Worm (Caenorhabditis elegans): ENCODE results near the gene ZK287.7.

Gene ZK287.7

ce11 chrV:9738077-9738705 lies 45.3 kb downstream of the ZK287.7 start:
- TF ChIP-seq fos-1 (tag; optimal IDR thresholded peaks at IDR 0.05) (peak; percentile 71), ceh-16 (tag; optimal IDR thresholded peaks at IDR 0.05) (no peak), crh-2 (tag; optimal IDR thresholded peaks at IDR 0.05) (peak; percentile 18), lsy-2 (tag; optimal IDR thresholded peaks at IDR 0.05) (no peak), sma-9 (GFP tag; optimal IDR thresholded peaks at IDR 0.05) (peak; percentile 24), sma-9 (tag; optimal IDR thresholded peaks at IDR 0.05) (no peak), mab-5 (tag; optimal IDR thresholded peaks at IDR 0.05) (no peak), sem-4 (tag; optimal IDR thresholded peaks at IDR 0.05) (no peak)

DNA sequence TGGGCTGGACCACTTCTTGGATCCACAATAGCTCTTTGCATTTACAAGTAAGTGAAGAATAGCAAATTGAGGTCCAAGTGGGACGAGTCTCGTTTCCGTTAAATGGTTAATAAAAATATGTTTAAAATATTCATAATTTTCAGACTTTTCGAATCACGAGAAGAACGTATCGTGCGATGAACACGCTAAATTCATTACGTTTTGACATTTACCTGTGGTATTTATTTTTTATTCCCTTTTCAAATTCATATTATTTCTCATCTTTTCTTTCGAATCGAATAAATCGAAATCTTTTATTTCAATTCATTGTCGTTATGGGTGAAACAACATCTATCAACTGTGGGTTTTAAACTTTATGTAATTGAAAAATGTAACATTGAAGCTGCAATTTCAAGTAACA lies 46.5 kb downstream of the ZK287.7 start, which contains the start of gene marc-1:
Gene marc-1, plus strand, starts transcription at position 301 of the 400 bp plus-strand sequence.
- TF ChIP-seq nhr-77 (tag; optimal IDR thresholded peaks at IDR 0.05) (no peak), gmeb-1 (tag; optimal IDR thresholded peaks at IDR 0.05) (no peak), ztf-11 (tag; optimal IDR thresholded peaks at IDR 0.05) (no peak), mdl-1 (tag; optimal IDR thresholded peaks at IDR 0.05) (no peak), ama-1 (optimal IDR thresholded peaks at IDR 0.05) (no peak), unc-39 (tag; optimal IDR thresholded peaks at IDR 0.05) (no peak), nhr-129 (tag; optimal IDR thresholded peaks at IDR 0.05) (no peak), aly-2 (tag; optimal IDR thresholded peaks at IDR 0.05) (no peak), dmd-4 (tag; optimal IDR thresholded peaks at IDR 0.05) (no peak), nhr-11 (tag; optimal IDR thresholded peaks at IDR 0.05) (no peak), ztf-4 (tag; optimal IDR thresholded peaks at IDR 0.05) (no peak), crh-2 (tag; optimal IDR thresholded peaks at IDR 0.05) (no peak), elt-3 (tag; optimal IDR thresholded peaks at IDR 0.05) (no peak), lin-11 (tag; optimal IDR thresholded peaks at IDR 0.05) (no peak), lin-39 (tag; optimal IDR thresholded peaks at IDR 0.05) (no peak), sem-4 (tag; optimal IDR thresholded peaks at IDR 0.05) (no peak), R02D3.7 (tag; optimal IDR thresholded peaks at IDR 0.05) (no peak), skn-1 (tag; optimal IDR thresholded peaks at IDR 0.05) (no peak), sma-3 (GFP tag; optimal IDR thresholded peaks at IDR 0.05) (no peak)

ce11 chrV:9740858-9741257 lies 48.0 kb downstream of the ZK287.7 start, which contains the start of gene sta-2:
Gene sta-2, plus strand, starts transcription at chrV:9741206.
- TF ChIP-seq nhr-237 (tag; optimal IDR thresholded peaks at IDR 0.05) (no peak), mbf-1 (tag; optimal IDR thresholded peaks at IDR 0.05) (no peak), alr-1 (tag; optimal IDR thresholded peaks at IDR 0.05) (no peak), sem-4 (tag; optimal IDR thresholded peaks at IDR 0.05) (peak; percentile 6), ztf-4 (tag; optimal IDR thresholded peaks at IDR 0.05) (peak; percentile 36), unc-39 (tag; optimal IDR thresholded peaks at IDR 0.05) (no peak), aly-2 (tag; optimal IDR thresholded peaks at IDR 0.05) (no peak), nhr-129 (tag; optimal IDR thresholded peaks at IDR 0.05) (peak; percentile 39), blmp-1 (tag; optimal IDR thresholded peaks at IDR 0.05; ENCODE audit: insufficient read depth) (peak; percentile 80), fos-1 (tag; optimal IDR thresholded peaks at IDR 0.05) (peak; percentile 83), ceh-82 (tag; optimal IDR thresholded peaks at IDR 0.05) (no peak), Y55F3AM.14 (GFP tag; optimal IDR thresholded peaks at IDR 0.05) (no peak), sma-9 (GFP tag; optimal IDR thresholded peaks at IDR 0.05) (peak; percentile 16), sma-9 (tag; optimal IDR thresholded peaks at IDR 0.05) (no peak), nhr-77 (tag; optimal IDR thresholded peaks at IDR 0.05) (no peak), nhr-6 (tag; optimal IDR thresholded peaks at IDR 0.05) (peak; percentile 3), nhr-11 (tag; optimal IDR thresholded peaks at IDR 0.05) (no peak), dmd-4 (tag; optimal IDR thresholded peaks at IDR 0.05) (no peak), elt-1 (tag; optimal IDR thresholded peaks at IDR 0.05) (no peak), nhr-12 (tag; optimal IDR thresholded peaks at IDR 0.05) (no peak), gmeb-1 (tag; optimal IDR thresholded peaks at IDR 0.05) (peak; percentile 42), ztf-11 (tag; optimal IDR thresholded peaks at IDR 0.05) (no peak), sma-3 (GFP tag; optimal IDR thresholded peaks at IDR 0.05) (peak; percentile 72), lsy-2 (tag; optimal IDR thresholded peaks at IDR 0.05) (no peak), R02D3.7 (tag; optimal IDR thresholded peaks at IDR 0.05) (no peak), peb-1 (tag; optimal IDR thresholded peaks at IDR 0.05) (no peak), nhr-25 (tag; optimal IDR thresholded peaks at IDR 0.05) (peak; percentile 81), lin-39 (tag; optimal IDR thresholded peaks at IDR 0.05) (no peak), C34F6.9 (tag; optimal IDR thresholded peaks at IDR 0.05) (no peak), crh-2 (tag; optimal IDR thresholded peaks at IDR 0.05) (peak; percentile 22), nhr-23 (tag; optimal IDR thresholded peaks at IDR 0.05) (no peak), lin-11 (tag; optimal IDR thresholded peaks at IDR 0.05) (no peak), ZK546.5 (tag; optimal IDR thresholded peaks at IDR 0.05) (no peak), mdl-1 (tag; optimal IDR thresholded peaks at IDR 0.05) (no peak), elt-3 (tag; optimal IDR thresholded peaks at IDR 0.05) (no peak), mab-5 (tag; optimal IDR thresholded peaks at IDR 0.05) (no peak), nhr-21 (tag; optimal IDR thresholded peaks at IDR 0.05) (no peak), skn-1 (tag; optimal IDR thresholded peaks at IDR 0.05) (no peak), lin-13 (GFP tag; optimal IDR thresholded peaks at IDR 0.05) (no peak), egl-27 (tag; optimal IDR thresholded peaks at IDR 0.05) (no peak), unc-62 (GFP tag; optimal IDR thresholded peaks at IDR 0.05) (no peak), F13H6.1 (tag; optimal IDR thresholded peaks at IDR 0.05) (no peak), nhr-10 (tag; optimal IDR thresholded peaks at IDR 0.05) (no peak), ama-1 (optimal IDR thresholded peaks at IDR 0.05) (no peak), snpc-4 (tag; optimal IDR thresholded peaks at IDR 0.05) (no peak), zag-1 (tag; optimal IDR thresholded peaks at IDR 0.05) (no peak), ceh-16 (tag; optimal IDR thresholded peaks at IDR 0.05) (no peak)

All from whole organism, L2 larva.